Worm (Caenorhabditis elegans) whole organism, midembryonic: ENCODE measurements around the gene str-27.

Experiments used
- T22C8.4 ChIP-seq: fragments of 200-800 bp; sonication (Bioruptor generic); IDR thresholded peaks from 2 replicates; pipeline ENCODE4 v1.3.6; 2022; ENCODE audit warnings: missing genetic modification characterization, missing compliant biosample characterization
- flt-1 ChIP-seq: fragments of 200-800 bp; sonication (Bioruptor generic); IDR thresholded peaks from 2 replicates; pipeline ENCODE4 v1.3.6; 2022; ENCODE audit warnings: missing genetic modification characterization, missing compliant biosample characterization
- klf-2 ChIP-seq: fragments of 200-800 bp; sonication (Bioruptor generic); conservative IDR thresholded peaks from 2 replicates; pipeline ENCODE4 v1.3.6; 2022; ENCODE audit warnings: missing genetic modification reagents, missing genetic modification characterization, missing compliant biosample characterization
- ref-1 ChIP-seq: fragments of 200-800 bp; sonication (Bioruptor generic); conservative IDR thresholded peaks from 2 replicates; pipeline ENCODE4 v1.3.6; 2022; ENCODE audit warnings: missing genetic modification reagents, missing genetic modification characterization, missing compliant biosample characterization
- tab-1 ChIP-seq: fragments of 200-800 bp; sonication (Bioruptor generic); IDR thresholded peaks from 2 replicates; pipeline ENCODE4 v1.3.6; 2022; ENCODE audit warnings: missing genetic modification characterization, missing compliant biosample characterization
- ztf-23 ChIP-seq: fragments of 200-800 bp; sonication (Bioruptor generic); IDR thresholded peaks from 2 replicates; pipeline ENCODE4 v1.3.6; 2022; ENCODE audit warnings: missing genetic modification reagents, missing genetic modification characterization, missing compliant biosample characterization

ce11 chrV:15693682-15694081 lies 41.9 kb downstream of the str-27 start, which contains the start of gene nhr-198:
- TF ChIP-seq ref-1, result no peak
- TF ChIP-seq flt-1 (GFP tag; lab: Robert Waterston, UW), result no peak
- TF ChIP-seq ztf-23, result no peak
- no peak for TF ChIP-seq klf-2
- no peak for TF ChIP-seq T22C8.4 (GFP tag; lab: Robert Waterston, UW)
- TF ChIP-seq tab-1 (GFP tag; lab: Robert Waterston, UW), result no peak
